Worm (Caenorhabditis elegans) whole organism, late embryonic: ENCODE measurements around the gene lrpr-1.

Source experiments
- ceh-18 ChIP-seq: sonication (generic microtip); optimal IDR thresholded peaks from 2 replicates; lab custom pipeline; 2016; ENCODE audit warnings: missing genetic modification characterization, missing compliant biosample characterization
- ceh-24 ChIP-seq: sonication (generic microtip); optimal IDR thresholded peaks from 2 replicates; lab custom pipeline; 2016; ENCODE audit warnings: mild to moderate bottlenecking, missing genetic modification characterization, missing compliant biosample characterization
- ets-4 ChIP-seq: sonication (generic microtip); optimal IDR thresholded peaks from 2 replicates; lab custom pipeline; 2016; ENCODE audit warnings: missing genetic modification characterization, missing compliant biosample characterization
- fkh-10 ChIP-seq: fragments of 150-350 bp; optimal IDR thresholded peaks from 2 replicates; lab custom pipeline; 2014; ENCODE audit warnings: missing biosample characterization, missing genetic modification reagents, missing genetic modification characterization
- fkh-6 ChIP-seq: sonication (generic microtip); optimal IDR thresholded peaks from 2 replicates; lab custom pipeline; 2016; ENCODE audit warnings: missing genetic modification characterization, missing compliant biosample characterization
- nhr-11 ChIP-seq: fragments of 150-350 bp; optimal IDR thresholded peaks from 2 replicates; lab custom pipeline; 2014; ENCODE audit warnings: missing biosample characterization, missing genetic modification characterization
- pha-4 ChIP-seq: fragments of 150-350 bp; optimal IDR thresholded peaks from 2 replicates; lab custom pipeline; 2018; ENCODE audit warnings: missing biosample characterization, missing genetic modification reagents, missing genetic modification characterization
- pros-1 ChIP-seq: fragments of 150-350 bp; optimal IDR thresholded peaks from 2 replicates; lab custom pipeline; 2014; ENCODE audit warnings: missing biosample characterization, missing genetic modification reagents, missing genetic modification characterization
- ref-2 ChIP-seq: sonication (generic microtip); optimal IDR thresholded peaks from 2 replicates; lab custom pipeline; 2016; ENCODE audit warnings: missing genetic modification characterization, missing compliant biosample characterization
- ttx-3 ChIP-seq: sonication (generic microtip); optimal IDR thresholded peaks from 2 replicates; lab custom pipeline; 2016; ENCODE audit warnings: missing genetic modification reagents, missing genetic modification characterization, missing compliant biosample characterization

DNA sequence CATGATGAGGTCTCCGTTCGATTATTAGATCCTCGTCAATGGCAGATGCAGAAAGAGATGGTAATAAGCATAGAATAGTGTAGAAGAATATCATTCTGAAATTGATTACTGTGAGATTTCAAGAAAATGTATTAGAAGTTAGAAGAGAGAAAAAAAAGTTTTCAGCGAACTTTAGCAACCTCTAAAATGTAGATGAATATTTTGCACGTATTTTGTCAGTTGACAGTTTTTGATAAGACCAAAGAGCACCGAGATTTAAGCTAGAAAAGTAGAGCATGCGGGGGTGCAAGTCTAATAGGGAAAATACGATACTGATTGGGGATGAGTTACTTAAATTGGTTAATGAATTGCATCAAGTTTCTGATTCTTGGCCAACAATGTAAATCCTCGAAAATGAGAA is 37.1 kb upstream of the lrpr-1 start, which contains the start of gene M03F8.6:
- no peak for TF ChIP-seq fkh-6
- no peak for TF ChIP-seq ceh-24 (tag; lab: Kevin White, UChicago)
- no peak for TF ChIP-seq nhr-11 (tag; lab: Kevin White, UChicago)
- TF ChIP-seq ref-2 (tag; lab: Kevin White, UChicago), result no peak
- no peak for TF ChIP-seq fkh-10 (GFP tag; lab: Kevin White, UChicago)
- TF ChIP-seq ttx-3, result no peak
- no peak for TF ChIP-seq ceh-18 (tag; lab: Kevin White, UChicago)
- no peak for TF ChIP-seq pha-4 (tag; lab: Kevin White, UChicago)
- no peak for TF ChIP-seq ets-4
- TF ChIP-seq pros-1 (tag; lab: Kevin White, UChicago), result no peak
